Worm (Caenorhabditis elegans) whole organism, L1 larva: ENCODE data around the gene T11G6.3.
A peak's percentile ranks its signal among the peaks of the same experiment; 100 is the strongest.

Experiments
- C04F5.9 ChIP-seq: sonication (generic microtip); optimal IDR thresholded peaks from 2 replicates; lab custom pipeline; 2016; ENCODE audit warnings: missing genetic modification characterization, missing compliant biosample characterization
- C16A3.4 ChIP-seq: fragments of 150-350 bp; optimal IDR thresholded peaks from 2 replicates; lab custom pipeline; 2014; ENCODE audit warnings: missing biosample characterization, missing genetic modification characterization
- C34B4.2 ChIP-seq: sonication (generic microtip); optimal IDR thresholded peaks from 2 replicates; lab custom pipeline; 2017; ENCODE audit warnings: mild to moderate bottlenecking, missing genetic modification characterization, missing compliant biosample characterization
- Y116A8C.19 ChIP-seq: sonication (generic microtip); optimal IDR thresholded peaks from 2 replicates; lab custom pipeline; 2016; ENCODE audit warnings: missing compliant biosample characterization, missing genetic modification characterization, borderline replicate concordance
- alr-1 ChIP-seq: fragments of 200-800 bp; sonication (Bioruptor generic); optimal IDR thresholded peaks from 2 replicates; lab custom pipeline; 2018; ENCODE audit warnings: borderline replicate concordance, mild to moderate bottlenecking, missing genetic modification characterization, missing compliant biosample characterization
- ama-1 ChIP-seq: fragments of 150-350 bp; optimal IDR thresholded peaks from 2 replicates; lab custom pipeline; 2014
- blmp-1 ChIP-seq: fragments of 150-350 bp; optimal IDR thresholded peaks from 2 replicates; lab custom pipeline; 2014; ENCODE audit warnings: missing biosample characterization, missing genetic modification characterization
- ceh-63 ChIP-seq: fragments of 200-800 bp; sonication (Bioruptor generic); optimal IDR thresholded peaks from 2 replicates; lab custom pipeline; 2018; ENCODE audit warnings: mild to moderate bottlenecking, missing genetic modification characterization, missing compliant biosample characterization
- ceh-8 ChIP-seq: fragments of 200-800 bp; sonication (Bioruptor generic); optimal IDR thresholded peaks from 2 replicates; lab custom pipeline; 2018; ENCODE audit warnings: mild to moderate bottlenecking, missing genetic modification characterization, moderate library complexity, missing compliant biosample characterization
- ceh-88 ChIP-seq: fragments of 200-800 bp; sonication (Bioruptor generic); IDR thresholded peaks from 2 replicates; pipeline ENCODE4 v1.3.6; 2022; ENCODE audit warnings: missing genetic modification characterization, missing compliant biosample characterization
- ces-1 ChIP-seq: fragments of 150-350 bp; optimal IDR thresholded peaks from 2 replicates; lab custom pipeline; 2014; ENCODE audit warnings: missing biosample characterization, missing genetic modification reagents, missing genetic modification characterization
- efl-1 ChIP-seq, 4 experiments: fragments of 150-350 bp; optimal IDR thresholded peaks in 3 of 4; peaks in 1 of 4; 1 replicate in 1 of 4; 2 replicates in 3 of 4; lab custom pipeline; 2014; ENCODE audit warnings: missing biosample characterization in 2 of 4, missing genetic modification characterization in 2 of 4, missing genetic modification reagents in 2 of 4
- egl-13 ChIP-seq: sonication (generic microtip); optimal IDR thresholded peaks from 2 replicates; lab custom pipeline; 2016; ENCODE audit warnings: missing genotype, missing genetic modification reagents, missing genetic modification characterization, missing compliant biosample characterization
- elt-2 ChIP-seq: sonication (generic microtip); optimal IDR thresholded peaks from 2 replicates; lab custom pipeline; 2016; ENCODE audit warnings: missing genetic modification characterization, mild to moderate bottlenecking, inconsistent platforms, missing compliant biosample characterization, missing genetic modification reagents
- elt-3 ChIP-seq, 6 experiments: fragments of 150-350 bp in 1 of 6; sonication (generic microtip); optimal IDR thresholded peaks; 2 replicates each; lab custom pipeline; 2017 to 2018; ENCODE audit warnings: missing biosample characterization in 6 of 6, missing genetic modification characterization in 6 of 6, inconsistent platforms in 1 of 6
- ets-5 ChIP-seq: fragments of 200-800 bp; sonication (Bioruptor generic); IDR thresholded peaks from 2 replicates; pipeline ENCODE4 v1.3.6; 2022; ENCODE audit warnings: missing genetic modification characterization, missing compliant biosample characterization
- fkh-10 ChIP-seq: sonication (generic microtip); optimal IDR thresholded peaks from 2 replicates; lab custom pipeline; 2017; ENCODE audit warnings: missing biosample characterization, missing genetic modification reagents, missing genetic modification characterization
- fkh-4 ChIP-seq: sonication (generic microtip); optimal IDR thresholded peaks from 2 replicates; lab custom pipeline; 2016; ENCODE audit warnings: missing compliant biosample characterization, missing genetic modification characterization, borderline replicate concordance
- fos-1 ChIP-seq: fragments of 150-350 bp; optimal IDR thresholded peaks from 2 replicates; lab custom pipeline; 2014; ENCODE audit warnings: missing biosample characterization, missing genetic modification characterization
- grh-1 ChIP-seq: fragments of 200-800 bp; sonication (Bioruptor generic); IDR thresholded peaks from 2 replicates; pipeline ENCODE4 v1.3.6; 2022; ENCODE audit warnings: missing genetic modification reagents, missing genetic modification characterization, missing compliant biosample characterization
- hlh-4 ChIP-seq: sonication (generic microtip); optimal IDR thresholded peaks from 2 replicates; lab custom pipeline; 2016; ENCODE audit warnings: mild to moderate bottlenecking, missing genetic modification characterization, missing compliant biosample characterization
- jun-1 ChIP-seq: fragments of 150-350 bp; optimal IDR thresholded peaks from 2 replicates; lab custom pipeline; 2014; ENCODE audit warnings: missing biosample characterization, missing genetic modification reagents, missing genetic modification characterization
- lin-14 ChIP-seq: fragments of 200-800 bp; sonication (Bioruptor generic); optimal IDR thresholded peaks from 2 replicates; lab custom pipeline; 2018; ENCODE audit warnings: mild to moderate bottlenecking, missing genetic modification characterization, moderate library complexity, missing compliant biosample characterization
- lin-15B ChIP-seq: fragments of 150-350 bp; sonication (generic microtip); optimal IDR thresholded peaks from 3 replicates; lab custom pipeline; 2014; ENCODE audit warnings: missing biosample characterization, missing genetic modification characterization
- lin-35 ChIP-seq, 2 experiments: fragments of 150-350 bp; optimal IDR thresholded peaks; 2 replicates each; lab custom pipeline; 2014; ENCODE audit warnings: missing biosample characterization in 2 of 2, missing genetic modification characterization in 2 of 2, missing genetic modification reagents in 2 of 2
- lsy-2 ChIP-seq, 2 experiments: fragments of 150-350 bp; optimal IDR thresholded peaks; 2 replicates each; lab custom pipeline; 2014; ENCODE audit warnings: missing biosample characterization in 2 of 2, missing genetic modification characterization in 2 of 2
- mab-9 ChIP-seq: fragments of 200-800 bp; sonication (Bioruptor generic); IDR thresholded peaks from 2 replicates; pipeline ENCODE4 v1.3.6; 2022; ENCODE audit warnings: missing genetic modification reagents, missing genetic modification characterization, missing compliant biosample characterization
- mdl-1 ChIP-seq, 2 experiments: fragments of 150-350 bp; optimal IDR thresholded peaks; 2 replicates each; lab custom pipeline; 2014 to 2017; ENCODE audit warnings: missing biosample characterization in 2 of 2, missing genetic modification characterization in 2 of 2, inconsistent platforms in 1 of 2
- mef-2 ChIP-seq: fragments of 150-350 bp; optimal IDR thresholded peaks from 2 replicates; lab custom pipeline; 2014; ENCODE audit warnings: missing biosample characterization, missing genetic modification characterization
- mep-1 ChIP-seq: fragments of 150-350 bp; optimal IDR thresholded peaks from 2 replicates; lab custom pipeline; 2014; ENCODE audit warnings: missing biosample characterization, missing genetic modification characterization
- nhr-11 ChIP-seq: fragments of 150-350 bp; optimal IDR thresholded peaks from 2 replicates; lab custom pipeline; 2014; ENCODE audit warnings: missing biosample characterization, missing genetic modification characterization
- nhr-12 ChIP-seq: sonication (generic microtip); optimal IDR thresholded peaks from 2 replicates; lab custom pipeline; 2017; ENCODE audit warnings: missing biosample characterization, missing genetic modification characterization
- nhr-237 ChIP-seq: fragments of 150-350 bp; optimal IDR thresholded peaks from 2 replicates; lab custom pipeline; 2014; ENCODE audit warnings: missing biosample characterization, missing genetic modification characterization
- nhr-28 ChIP-seq: fragments of 150-350 bp; optimal IDR thresholded peaks from 2 replicates; lab custom pipeline; 2014; ENCODE audit warnings: missing biosample characterization, missing genetic modification characterization
- nhr-47 ChIP-seq: sonication (generic microtip); optimal IDR thresholded peaks from 2 replicates; lab custom pipeline; 2016; ENCODE audit warnings: mild to moderate bottlenecking, missing genetic modification characterization, moderate library complexity, missing compliant biosample characterization
- nhr-71 ChIP-seq: sonication (generic microtip); optimal IDR thresholded peaks from 2 replicates; lab custom pipeline; 2016; ENCODE audit warnings: mild to moderate bottlenecking, missing genetic modification characterization, moderate library complexity, missing compliant biosample characterization
- nhr-84 ChIP-seq: sonication (generic microtip); optimal IDR thresholded peaks from 2 replicates; lab custom pipeline; 2017; ENCODE audit warnings: missing biosample characterization, missing genetic modification characterization
- pag-3 ChIP-seq: sonication (generic microtip); optimal IDR thresholded peaks from 2 replicates; lab custom pipeline; 2017; ENCODE audit warnings: missing genetic modification characterization, mild to moderate bottlenecking, missing compliant biosample characterization, antibody characterized with exemption, borderline replicate concordance; ENCODE audit not compliant: insufficient read depth
- pax-3 ChIP-seq: fragments of 200-800 bp; sonication (Bioruptor generic); optimal IDR thresholded peaks from 2 replicates; lab custom pipeline; 2018; ENCODE audit warnings: mild to moderate bottlenecking, missing genetic modification characterization, moderate library complexity, missing compliant biosample characterization
- pqm-1 ChIP-seq: sonication (generic microtip); optimal IDR thresholded peaks from 3 replicates; lab custom pipeline; 2017; ENCODE audit warnings: missing biosample characterization, missing genetic modification characterization
- skn-1 ChIP-seq: fragments of 150-350 bp; optimal IDR thresholded peaks from 2 replicates; lab custom pipeline; 2014; ENCODE audit warnings: missing biosample characterization, missing genetic modification characterization
- snu-23 ChIP-seq: sonication (generic microtip); optimal IDR thresholded peaks from 2 replicates; lab custom pipeline; 2016; ENCODE audit warnings: missing genetic modification characterization, missing compliant biosample characterization
- sptf-1 ChIP-seq: fragments of 150-350 bp; optimal IDR thresholded peaks from 2 replicates; lab custom pipeline; 2014; ENCODE audit warnings: missing biosample characterization, missing genetic modification characterization
- sup-37 ChIP-seq: fragments of 200-800 bp; sonication (Bioruptor generic); optimal IDR thresholded peaks from 2 replicates; lab custom pipeline; 2018; ENCODE audit warnings: mild to moderate bottlenecking, missing genetic modification characterization, missing compliant biosample characterization
- swsn-7 ChIP-seq: sonication (generic microtip); optimal IDR thresholded peaks from 2 replicates; lab custom pipeline; 2016; ENCODE audit warnings: missing genetic modification characterization, missing compliant biosample characterization
- tbx-2 ChIP-seq: sonication (generic microtip); optimal IDR thresholded peaks from 2 replicates; lab custom pipeline; 2016; ENCODE audit warnings: missing genetic modification characterization, missing compliant biosample characterization
- unc-30 ChIP-seq: sonication (generic microtip); optimal IDR thresholded peaks from 2 replicates; lab custom pipeline; 2017; ENCODE audit warnings: missing biosample characterization, missing genetic modification characterization
- unc-86 ChIP-seq: sonication (generic microtip); optimal IDR thresholded peaks from 2 replicates; lab custom pipeline; 2016; ENCODE audit warnings: missing genetic modification characterization, missing compliant biosample characterization
- unc-98 ChIP-seq: fragments of 200-800 bp; sonication (Bioruptor generic); IDR thresholded peaks from 2 replicates; pipeline ENCODE4 v1.3.6; 2022; ENCODE audit warnings: missing genetic modification characterization, missing compliant biosample characterization
- xbp-1 ChIP-seq: sonication (generic microtip); optimal IDR thresholded peaks from 2 replicates; lab custom pipeline; 2016; ENCODE audit warnings: missing genetic modification characterization, missing compliant biosample characterization
- zag-1 ChIP-seq: fragments of 150-350 bp; optimal IDR thresholded peaks from 2 replicates; lab custom pipeline; 2014; ENCODE audit warnings: missing biosample characterization, missing genetic modification characterization
- zip-4 ChIP-seq: fragments of 200-800 bp; sonication (Bioruptor generic); optimal IDR thresholded peaks from 2 replicates; lab custom pipeline; 2018; ENCODE audit warnings: mild to moderate bottlenecking, missing genetic modification characterization, moderate library complexity, missing compliant biosample characterization

The T11G6.3 gene

DNA sequence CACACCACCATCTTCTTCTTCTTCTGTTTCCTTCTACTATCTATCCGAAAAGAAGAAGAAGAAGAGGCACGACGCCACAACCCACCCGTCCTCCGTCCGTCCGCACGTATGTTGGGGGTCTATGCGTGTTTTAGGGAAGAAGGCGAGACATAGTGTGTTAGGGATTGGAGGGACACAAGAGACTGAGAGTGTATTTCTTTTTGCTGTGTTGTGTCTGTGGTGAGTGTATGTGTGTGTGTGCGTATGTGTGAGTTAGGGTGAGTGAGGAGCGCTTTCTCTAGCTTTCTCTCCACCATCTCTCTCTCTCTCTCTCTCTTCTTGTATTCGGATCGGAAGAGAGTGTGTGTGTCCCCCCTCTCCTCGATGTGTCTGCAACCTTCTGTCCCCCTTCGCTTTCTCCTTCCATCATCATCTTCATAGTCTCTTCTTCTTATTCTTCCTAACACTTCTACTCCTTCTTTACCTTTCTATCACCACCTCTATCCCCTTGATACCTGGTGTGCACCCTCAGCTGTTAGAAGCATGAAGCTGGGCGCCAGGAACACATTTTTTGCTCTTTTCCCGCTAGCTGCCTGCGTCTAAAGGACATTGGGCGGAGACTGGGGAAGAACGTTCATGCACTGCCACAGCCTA, 33.2 kb downstream of the T11G6.3 start:
- TF ChIP-seq C04F5.9 (tag; lab: Kevin White, UChicago) (no peak), fos-1 (tag; lab: Kevin White, UChicago) (peak; percentile 86), alr-1 (no peak), lin-15B (tag; lab: Kevin White, UChicago) (no peak), mab-9 (GFP tag; lab: Robert Waterston, UW) (no peak), ceh-63 (no peak), unc-30 (tag; lab: Kevin White, UChicago) (no peak), lsy-2 (tag; optimal IDR thresholded peaks at IDR 0.05; lab: Kevin White, UChicago) (peak; percentile 70 to 93), nhr-28 (tag; lab: Kevin White, UChicago) (no peak), C34B4.2 (no peak), unc-86 (peak; percentile 84), pqm-1 (tag; lab: Kevin White, UChicago) (no peak), xbp-1 (tag; lab: Kevin White, UChicago) (peak; percentile 63), ets-5 (GFP tag; lab: Robert Waterston, UW) (no peak), jun-1 (tag; lab: Kevin White, UChicago) (peak; percentile 83), elt-3 (tag; optimal IDR thresholded peaks at IDR 0.05; lab: Kevin White, UChicago) (peak in 4 of 6 experiments; percentile 20 to 82 (median 67)), ceh-88 (GFP tag; lab: Robert Waterston, UW) (peak; percentile 66), nhr-237 (peak; percentile 82), snu-23 (GFP tag; lab: Kevin White, UChicago) (peak; percentile 94), blmp-1 (tag; lab: Kevin White, UChicago) (peak; percentile 97), ces-1 (GFP tag; lab: Kevin White, UChicago) (no peak), C16A3.4 (peak; percentile 94), lin-14 (GFP tag; lab: Kevin White, UChicago) (peak; percentile 93), pax-3 (tag; lab: Kevin White, UChicago) (peak; percentile 69), fkh-4 (tag; lab: Kevin White, UChicago) (no peak), ama-1 (lab: Kevin White, UChicago) (no peak), nhr-71 (tag; lab: Kevin White, UChicago) (peak; percentile 88), sup-37 (peak; percentile 20), pag-3 (no peak), mdl-1 (tag; optimal IDR thresholded peaks at IDR 0.05; lab: Kevin White, UChicago) (peak in 1 of 2 experiments; percentile 84), fkh-10 (GFP tag; lab: Kevin White, UChicago) (peak; percentile 85), tbx-2 (peak; percentile 86), egl-13 (peak; percentile 34), mep-1 (peak; percentile 83), nhr-12 (tag; lab: Kevin White, UChicago) (no peak), nhr-11 (tag; lab: Kevin White, UChicago) (peak; percentile 12), lin-35 (GFP tag; optimal IDR thresholded peaks at IDR 0.05; lab: Kevin White, UChicago) (peak; percentile 75 to 84), swsn-7 (tag; lab: Kevin White, UChicago) (peak; percentile 84), nhr-84 (no peak), skn-1 (tag; lab: Kevin White, UChicago) (peak; percentile 62), grh-1 (GFP tag; lab: Robert Waterston, UW) (no peak), unc-98 (GFP tag; lab: Robert Waterston, UW) (no peak), hlh-4 (tag; lab: Kevin White, UChicago) (no peak), zip-4 (GFP tag; lab: Kevin White, UChicago) (no peak), mef-2 (no peak), ceh-8 (peak; percentile 41), efl-1 (optimal IDR thresholded peaks at IDR 0.05; lab: Kevin White, UChicago) (peak; percentile 70 to 74), efl-1 (GFP tag; optimal IDR thresholded peaks at IDR 0.05 in 1 of 2; lab: Kevin White, UChicago) (peak; percentile 42 to 90), sptf-1 (tag; lab: Kevin White, UChicago) (no peak), nhr-47 (tag; lab: Kevin White, UChicago) (peak; percentile 84), Y116A8C.19 (no peak), zag-1 (tag; lab: Kevin White, UChicago) (peak; percentile 67), elt-2 (tag; lab: Kevin White, UChicago) (no peak)
